Fruit fly (Drosophila melanogaster): ENCODE results near the gene zye.
A peak's percentile ranks its signal among the peaks of the same experiment; 100 is the strongest.

- TF ChIP-seq CG7045 (GFP tag; optimal IDR thresholded peaks at IDR 0.05): no peak
- TF ChIP-seq kay (GFP tag; ENCODE audit: borderline replicate concordance): peak; percentile 95
- no peak for TF ChIP-seq pad (GFP tag; optimal IDR thresholded peaks at IDR 0.05)
- no peak for TF ChIP-seq CG12768 (GFP tag; optimal IDR thresholded peaks at IDR 0.05)
- no peak for TF ChIP-seq Crg-1 (GFP tag; optimal IDR thresholded peaks at IDR 0.05)
- TF ChIP-seq ovo (GFP tag; optimal IDR thresholded peaks at IDR 0.05): no peak
- no peak for TF ChIP-seq CG1620 (GFP tag; optimal IDR thresholded peaks at IDR 0.05)
- no peak for TF ChIP-seq CG14711 (tag; optimal IDR thresholded peaks at IDR 0.05)
- TF ChIP-seq Mnt (GFP tag; optimal IDR thresholded peaks at IDR 0.05): no peak
- no peak for TF ChIP-seq cnc (optimal IDR thresholded peaks at IDR 0.05)
- TF ChIP-seq Clk (GFP tag; optimal IDR thresholded peaks at IDR 0.05): no peak
- no peak for TF ChIP-seq CG7101 (tag; optimal IDR thresholded peaks at IDR 0.05)
Measured at dm6 chr3L:20396047-20396446, 17.4 kb upstream of the zye start.

Data from whole organism, adult.